Fruit fly (Drosophila melanogaster): ENCODE measurements around the gene CG31957.
A peak's percentile ranks its signal among the peaks of the same experiment; 100 is the strongest.

The CG31957 gene

DNA sequence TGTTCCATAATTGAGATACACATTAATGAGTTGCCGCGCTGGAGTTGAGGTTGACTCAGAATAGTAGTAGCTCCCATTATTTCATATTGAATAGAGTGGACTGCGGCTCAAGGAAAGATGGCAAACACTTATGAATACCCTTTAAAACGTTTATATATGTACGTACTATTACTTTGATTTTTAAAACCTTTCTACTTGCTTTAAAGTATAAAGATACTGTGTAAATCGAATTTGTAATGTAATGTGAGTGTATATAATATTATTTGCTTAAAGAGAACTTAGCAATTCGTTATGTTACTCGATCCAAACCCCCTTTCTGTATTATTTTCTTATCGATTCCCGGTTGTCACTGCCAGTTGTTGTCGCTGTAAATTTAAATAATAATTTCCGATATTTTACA, 20.9 kb downstream of the CG31957 start:
- no peak for TF ChIP-seq CG8301 (tag; optimal IDR thresholded peaks at IDR 0.05)
- TF ChIP-seq CG17806 (tag; optimal IDR thresholded peaks at IDR 0.05), result peak; percentile 1
- peak; percentile 10 for TF ChIP-seq CG15710 (tag; optimal IDR thresholded peaks at IDR 0.05)
- peak; percentile 42 for TF ChIP-seq CG8159 (tag; optimal IDR thresholded peaks at IDR 0.05)
- TF ChIP-seq CG10348 (GFP tag; IDR thresholded peaks at IDR 0.05), result no peak
- no peak for TF ChIP-seq CG34367 (tag; optimal IDR thresholded peaks at IDR 0.05)
- TF ChIP-seq D1 (tag; optimal IDR thresholded peaks at IDR 0.05), result no peak

dm6 chr2L:3847908-3848307, 24.4 kb downstream of the CG31957 start:
- peak; percentile 46 for TF ChIP-seq CG14655 (GFP tag; optimal IDR thresholded peaks at IDR 0.05)
- TF ChIP-seq CG8301 (tag; optimal IDR thresholded peaks at IDR 0.05), result peak; percentile 8
- peak; percentile 24 for TF ChIP-seq CG17806 (tag; optimal IDR thresholded peaks at IDR 0.05)
- no peak for TF ChIP-seq Ets98B (GFP tag; IDR thresholded peaks at IDR 0.05)
- TF ChIP-seq CG34367 (tag; optimal IDR thresholded peaks at IDR 0.05), result no peak
- peak; percentile 42 for TF ChIP-seq CG8159 (tag; optimal IDR thresholded peaks at IDR 0.05)
- TF ChIP-seq CG15710 (tag; optimal IDR thresholded peaks at IDR 0.05), result peak; percentile 19
- peak; percentile 25 for TF ChIP-seq CG9948 (tag; optimal IDR thresholded peaks at IDR 0.05)

DNA sequence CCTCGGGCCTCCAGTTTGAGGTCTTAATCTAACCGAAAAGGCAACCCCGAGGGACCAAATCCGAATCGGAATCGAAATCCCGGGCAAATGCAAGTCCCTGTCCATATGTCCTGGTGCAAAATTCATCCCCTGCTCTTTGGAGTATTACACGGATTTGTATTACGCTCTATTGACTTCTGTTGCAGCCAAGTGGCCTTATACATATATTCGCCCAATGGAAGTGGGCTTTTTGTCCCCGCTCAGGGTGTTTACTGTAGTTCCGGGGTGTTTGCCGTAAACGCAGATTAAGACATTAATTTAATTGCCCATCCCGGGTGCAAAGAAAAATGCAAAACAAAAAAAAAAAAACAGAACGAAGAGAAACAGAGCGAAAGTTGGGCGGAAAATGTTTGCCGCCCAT, 25.7 kb downstream of the CG31957 start:
- TF ChIP-seq Ets98B (GFP tag; IDR thresholded peaks at IDR 0.05) (no peak), EcR (GFP tag; optimal IDR thresholded peaks at IDR 0.05) (no peak), CG12605 (GFP tag; IDR thresholded peaks at IDR 0.05) (no peak), CG14655 (GFP tag; optimal IDR thresholded peaks at IDR 0.05) (no peak), CG13204 (GFP tag; optimal IDR thresholded peaks at IDR 0.05) (no peak), D1 (tag; optimal IDR thresholded peaks at IDR 0.05) (no peak), CG9948 (tag; optimal IDR thresholded peaks at IDR 0.05) (no peak), fd96Ca (GFP tag; IDR thresholded peaks at IDR 0.05) (no peak), Pif1A (GFP tag; optimal IDR thresholded peaks at IDR 0.05) (no peak), CG15710 (tag; optimal IDR thresholded peaks at IDR 0.05) (no peak), CG8301 (tag; optimal IDR thresholded peaks at IDR 0.05) (no peak), CG8159 (tag; optimal IDR thresholded peaks at IDR 0.05) (no peak), gl (tag; optimal IDR thresholded peaks at IDR 0.05) (no peak), Pif1B (GFP tag; optimal IDR thresholded peaks at IDR 0.05) (no peak)

DNA sequence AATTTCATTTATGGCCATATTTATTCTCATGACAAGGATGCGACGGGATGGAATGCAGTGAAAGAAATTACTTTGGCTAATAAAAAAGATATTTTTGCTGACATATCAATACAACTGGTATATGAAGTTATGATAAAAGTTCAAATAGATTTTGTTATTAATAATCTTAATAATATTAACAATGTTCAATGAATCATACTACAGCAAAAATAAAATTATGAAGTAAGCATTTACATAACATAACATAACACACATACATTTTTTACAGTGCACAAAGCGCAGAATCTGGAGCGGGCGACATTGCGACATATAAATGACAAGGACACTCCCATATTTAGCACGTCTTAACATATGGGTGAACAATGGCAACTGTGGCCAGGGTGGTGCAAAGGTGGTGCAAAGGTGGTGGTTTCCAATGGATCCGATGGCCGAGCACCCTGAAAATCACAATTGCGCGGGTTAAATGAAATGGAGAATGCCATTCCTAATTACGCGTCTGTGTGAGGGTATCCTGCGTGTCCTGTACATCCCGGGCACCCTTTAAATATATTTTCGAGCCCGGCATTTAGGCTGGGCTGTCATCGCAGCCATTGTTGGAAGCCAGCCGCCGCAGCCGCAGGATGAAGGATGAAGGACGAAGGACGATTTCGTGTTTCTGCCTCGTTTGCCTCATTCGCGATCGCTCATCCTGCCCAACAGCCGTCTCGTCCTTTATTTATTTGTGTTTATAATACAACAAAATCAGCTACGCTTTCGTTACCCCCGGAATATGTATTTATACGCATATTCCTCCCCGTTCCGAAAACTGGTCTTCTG, 27.2 kb downstream of the CG31957 start:
- TF ChIP-seq CG15710 (tag; optimal IDR thresholded peaks at IDR 0.05), result no peak
- TF ChIP-seq CG14655 (GFP tag; optimal IDR thresholded peaks at IDR 0.05), result no peak
- TF ChIP-seq CG34367 (tag; optimal IDR thresholded peaks at IDR 0.05), result no peak
- no peak for TF ChIP-seq rn (GFP tag; IDR thresholded peaks at IDR 0.05)
- TF ChIP-seq CG8159 (tag; optimal IDR thresholded peaks at IDR 0.05), result peak; percentile 1

dm6 chr2L:3844135-3844534, 28.1 kb downstream of the CG31957 start:
- TF ChIP-seq CG15710 (tag; optimal IDR thresholded peaks at IDR 0.05) (peak; percentile 16), CG12605 (GFP tag; IDR thresholded peaks at IDR 0.05) (0 out of 2 replicates have a peak, but pooled peaks have one; percentile 13), CG9948 (tag; optimal IDR thresholded peaks at IDR 0.05) (no peak), CG4496 (GFP tag; IDR thresholded peaks at IDR 0.05) (no peak)

- TF ChIP-seq CG10348 (GFP tag; IDR thresholded peaks at IDR 0.05) (no peak), CG9948 (tag; optimal IDR thresholded peaks at IDR 0.05) (peak; percentile 12), D1 (tag; optimal IDR thresholded peaks at IDR 0.05) (no peak), CG17806 (tag; optimal IDR thresholded peaks at IDR 0.05) (peak; percentile 10), CG15710 (tag; optimal IDR thresholded peaks at IDR 0.05) (peak; percentile 27), CG8159 (tag; optimal IDR thresholded peaks at IDR 0.05) (peak; percentile 28), rn (GFP tag; IDR thresholded peaks at IDR 0.05) (no peak), CG34367 (tag; optimal IDR thresholded peaks at IDR 0.05) (peak; percentile 1)
Observed at dm6 chr2L:3840975-3841374, 31.3 kb downstream of the CG31957 start.

DNA sequence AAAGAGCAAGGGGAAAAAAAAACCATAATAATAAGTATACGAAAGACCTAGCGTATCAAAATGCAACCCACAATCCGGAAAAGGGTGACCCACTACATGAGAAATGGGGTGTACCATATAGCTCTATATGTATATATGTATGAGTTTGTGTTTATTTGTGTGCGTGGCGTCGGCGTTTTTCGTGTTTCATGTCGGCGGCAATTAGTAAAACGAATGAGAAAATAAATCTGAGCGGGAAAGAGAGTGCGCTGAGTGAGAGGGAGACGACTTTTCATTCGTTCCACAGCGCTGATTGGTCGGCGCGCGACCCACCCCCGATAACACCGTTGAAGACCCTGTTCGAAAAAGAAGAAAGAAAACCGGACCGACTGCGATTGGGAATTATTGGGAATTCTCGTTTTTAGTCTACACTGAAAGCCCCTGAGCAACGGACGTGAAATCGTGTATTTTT, 35.8 kb downstream of the CG31957 start, which contains the start of gene slp2:
Gene slp2 (plus strand): TSS at position 401 of the 451 bp plus-strand sequence.
- no peak for TF ChIP-seq D1 (tag; optimal IDR thresholded peaks at IDR 0.05)
- peak; percentile 28; the same call in 1 of the 2 replicates for TF ChIP-seq CG32121 (GFP tag; IDR thresholded peaks at IDR 0.05)
- TF ChIP-seq EcR (GFP tag; optimal IDR thresholded peaks at IDR 0.05), result no peak
- TF ChIP-seq CG8159 (tag; optimal IDR thresholded peaks at IDR 0.05), result peak; percentile 34
- TF ChIP-seq rn (GFP tag; IDR thresholded peaks at IDR 0.05), result no peak

DNA sequence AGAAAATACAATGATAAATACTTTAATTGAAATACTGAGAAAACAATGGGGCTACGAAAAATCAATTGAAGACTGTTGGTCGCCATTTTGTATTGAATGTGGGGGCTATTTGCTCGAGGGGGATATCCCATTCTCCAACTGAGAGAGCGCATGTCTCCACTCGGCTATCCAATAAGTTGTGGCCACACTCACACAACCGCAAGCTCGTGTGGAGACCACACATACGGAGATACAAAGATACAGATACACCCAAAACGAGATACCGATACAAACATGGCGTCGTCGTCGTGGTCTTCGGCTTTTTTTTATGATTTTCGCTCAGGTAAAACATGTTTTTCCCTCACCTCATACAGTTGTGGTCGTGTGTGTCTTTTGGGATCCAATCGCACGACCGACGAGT, 37.0 kb downstream of the CG31957 start:
- TF ChIP-seq Ets98B (GFP tag; IDR thresholded peaks at IDR 0.05), result peak; percentile 15; the same call in 1 of the 2 replicates
- no peak for TF ChIP-seq CG13204 (GFP tag; optimal IDR thresholded peaks at IDR 0.05)
- no peak for TF ChIP-seq Pif1A (GFP tag; optimal IDR thresholded peaks at IDR 0.05)
- 0 out of 3 replicates have a peak, but pooled peaks have one; percentile 27 for TF ChIP-seq fd96Ca (GFP tag; IDR thresholded peaks at IDR 0.05)

Measured in whole organism, pupa.